Fruit fly (Drosophila melanogaster) whole organism, embryonic: ENCODE results near the gene CG42869.
A peak's percentile ranks its signal among the peaks of the same experiment; 100 is the strongest.

ENCODE experiments used
- ATbp ChIP-seq: fragments of 200-800 bp; sonication (Bioruptor generic); optimal IDR thresholded peaks from 2 replicates; lab custom pipeline; 2017; ENCODE audit warnings: missing biosample characterization, mild to moderate bottlenecking, missing genetic modification characterization, missing genetic modification reagents
- BtbVII ChIP-seq: fragments of 200-800 bp; sonication (Bioruptor generic); optimal IDR thresholded peaks from 3 replicates; lab custom pipeline; 2017; ENCODE audit warnings: missing biosample characterization, mild to moderate bottlenecking, missing genetic modification characterization
- CG10959 ChIP-seq: fragments of 200-800 bp; sonication (Bioruptor generic); IDR thresholded peaks from 2 replicates; pipeline ENCODE4 v1.3.6; 2022; ENCODE audit warnings: missing biosample characterization, missing genetic modification characterization
- CG10979 ChIP-seq: fragments of 200-800 bp; sonication (Bioruptor generic); optimal IDR thresholded peaks from 2 replicates; lab custom pipeline; 2018; ENCODE audit warnings: missing biosample characterization, mild to moderate bottlenecking, missing genetic modification characterization, moderate library complexity
- CG11398 ChIP-seq: fragments of 200-800 bp; sonication (Bioruptor generic); optimal IDR thresholded peaks from 2 replicates; lab custom pipeline; 2016; ENCODE audit warnings: missing biosample characterization, missing genetic modification characterization
- CG11504 ChIP-seq: fragments of 200-800 bp; sonication (Bioruptor generic); optimal IDR thresholded peaks from 3 replicates; lab custom pipeline; 2019; ENCODE audit warnings: missing biosample characterization, mild to moderate bottlenecking, missing genetic modification characterization, moderate library complexity
- CG11695 ChIP-seq: fragments of 200-800 bp; sonication (Bioruptor generic); IDR thresholded peaks from 3 replicates; pipeline ENCODE4 v1.3.6; 2022; ENCODE audit warnings: missing biosample characterization, missing genetic modification characterization
- CG13775 ChIP-seq: fragments of 200-800 bp; sonication (Bioruptor generic); optimal IDR thresholded peaks from 3 replicates; lab custom pipeline; 2017; ENCODE audit warnings: missing biosample characterization, mild to moderate bottlenecking, missing genetic modification characterization
- CG15269 ChIP-seq: fragments of 200-800 bp; sonication (Bioruptor generic); optimal IDR thresholded peaks from 2 replicates; lab custom pipeline; 2018; ENCODE audit warnings: missing biosample characterization, mild to moderate bottlenecking, missing genetic modification characterization, moderate library complexity
- CG15479 ChIP-seq: fragments of 200-800 bp; sonication (Bioruptor generic); optimal IDR thresholded peaks from 3 replicates; lab custom pipeline; 2019; ENCODE audit warnings: missing biosample characterization, mild to moderate bottlenecking, missing genetic modification characterization, moderate library complexity
- CG15601 ChIP-seq: fragments of 200-800 bp; sonication (Bioruptor generic); optimal IDR thresholded peaks from 3 replicates; lab custom pipeline; 2019; ENCODE audit warnings: missing biosample characterization, mild to moderate bottlenecking, missing genetic modification characterization, moderate library complexity
- CG1603 ChIP-seq: fragments of 200-800 bp; sonication (Bioruptor generic); optimal IDR thresholded peaks from 2 replicates; lab custom pipeline; 2019; ENCODE audit warnings: missing biosample characterization, mild to moderate bottlenecking, missing genetic modification characterization, moderate library complexity
- CG16815 ChIP-seq: fragments of 200-800 bp; sonication (Bioruptor generic); optimal IDR thresholded peaks from 3 replicates; lab custom pipeline; 2017; ENCODE audit warnings: missing biosample characterization, mild to moderate bottlenecking, missing genetic modification characterization
- CG17829 ChIP-seq: fragments of 200-800 bp; optimal IDR thresholded peaks from 2 replicates; lab custom pipeline; 2019; ENCODE audit warnings: missing biosample characterization, mild to moderate bottlenecking, missing genetic modification characterization, moderate library complexity
- CG2116 ChIP-seq: fragments of 200-800 bp; sonication (Bioruptor generic); optimal IDR thresholded peaks from 3 replicates; lab custom pipeline; 2018; ENCODE audit warnings: missing biosample characterization, mild to moderate bottlenecking, missing genetic modification characterization
- CG34224 ChIP-seq: fragments of 200-800 bp; sonication (Bioruptor generic); IDR thresholded peaks from 3 replicates; pipeline ENCODE4 v1.3.6; 2022; ENCODE audit warnings: missing biosample characterization, missing genetic modification characterization; ENCODE audit not compliant: partially characterized antibody
- CG34376 ChIP-seq: fragments of 200-800 bp; sonication (Bioruptor generic); optimal IDR thresholded peaks from 2 replicates; lab custom pipeline; 2018; ENCODE audit warnings: missing biosample characterization, mild to moderate bottlenecking, missing genetic modification characterization
- CG4328 ChIP-seq: fragments of 200-800 bp; sonication (Bioruptor generic); optimal IDR thresholded peaks from 3 replicates; lab custom pipeline; 2017; ENCODE audit warnings: missing biosample characterization, missing genetic modification reagents, missing genetic modification characterization
- CG7786 ChIP-seq: fragments of 200-800 bp; sonication (Bioruptor generic); optimal IDR thresholded peaks from 2 replicates; lab custom pipeline; 2016; ENCODE audit warnings: missing biosample characterization, missing genetic modification characterization
- CG8089 ChIP-seq: fragments of 200-800 bp; sonication (Bioruptor generic); optimal IDR thresholded peaks from 3 replicates; lab custom pipeline; 2016; ENCODE audit warnings: missing biosample characterization, missing genetic modification characterization
- D19B ChIP-seq: fragments of 200-800 bp; sonication (Bioruptor generic); optimal IDR thresholded peaks from 2 replicates; lab custom pipeline; 2017; ENCODE audit warnings: missing biosample characterization, mild to moderate bottlenecking, missing genetic modification characterization
- Dfd ChIP-seq, 2 experiments: fragments of >200 bp; optimal IDR thresholded peaks; 2 replicates each; lab custom pipeline; 2017; ENCODE audit warnings: missing biosample characterization in 2 of 2, missing genetic modification characterization in 2 of 2
- Doc3 ChIP-seq: fragments of 200-800 bp; sonication (Bioruptor generic); IDR thresholded peaks from 3 replicates; pipeline ENCODE4 v1.3.6; 2022; ENCODE audit warnings: missing biosample characterization, missing genetic modification characterization; ENCODE audit not compliant: partially characterized antibody
- Hr78 ChIP-seq, 2 experiments: fragments of 200-800 bp in 1 of 2; fragments of >200 bp in 1 of 2; sonication (Bioruptor generic) in 1 of 2; optimal IDR thresholded peaks; 2 replicates each; lab custom pipeline; 2017 to 2019; ENCODE audit warnings: missing biosample characterization in 2 of 2, missing genetic modification characterization in 2 of 2, mild to moderate bottlenecking in 1 of 2, moderate library complexity in 1 of 2
- MBD-R2 ChIP-seq: fragments of 200-800 bp; sonication (Bioruptor generic); IDR thresholded peaks from 2 replicates; pipeline ENCODE4 v1.3.6; 2022; ENCODE audit warnings: missing biosample characterization, missing genetic modification characterization
- Mrtf ChIP-seq: fragments of 200-800 bp; sonication (Bioruptor generic); IDR thresholded peaks from 3 replicates; pipeline ENCODE4 v1.3.6; 2022; ENCODE audit warnings: missing biosample characterization, missing genetic modification characterization
- Nf-YC ChIP-seq: fragments of 200-800 bp; optimal IDR thresholded peaks from 3 replicates; lab custom pipeline; 2019; ENCODE audit warnings: missing biosample characterization, mild to moderate bottlenecking, missing genetic modification characterization, moderate library complexity
- PHDP ChIP-seq: fragments of 200-800 bp; sonication (Bioruptor generic); optimal IDR thresholded peaks from 3 replicates; lab custom pipeline; 2018; ENCODE audit warnings: missing biosample characterization, mild to moderate bottlenecking, missing genetic modification characterization, moderate library complexity
- Ptx1 ChIP-seq: fragments of 200-800 bp; sonication (Bioruptor generic); IDR thresholded peaks from 2 replicates; pipeline ENCODE4 v1.3.6; 2022; ENCODE audit warnings: missing biosample characterization, missing genetic modification characterization
- Stat92E ChIP-seq, 3 experiments: fragments of >200 bp in 2 of 3; fragments of 200-800 bp in 1 of 3; sonication (Bioruptor generic) in 1 of 3; optimal IDR thresholded peaks; 2 replicates each; lab custom pipeline; 2017 to 2019; ENCODE audit warnings: missing biosample characterization in 3 of 3, missing genetic modification characterization in 3 of 3, mild to moderate bottlenecking in 1 of 3, moderate library complexity in 1 of 3
- TFAM ChIP-seq: fragments of 200-800 bp; sonication (Bioruptor generic); optimal IDR thresholded peaks from 2 replicates; lab custom pipeline; 2017; ENCODE audit warnings: missing biosample characterization, missing genetic modification characterization, inconsistent platforms
- Xbp1 ChIP-seq: fragments of 200-800 bp; sonication (Bioruptor generic); optimal IDR thresholded peaks from 3 replicates; lab custom pipeline; 2016; ENCODE audit warnings: missing biosample characterization, mild to moderate bottlenecking, missing genetic modification characterization
- aop ChIP-seq: fragments of 200-800 bp; sonication (Bioruptor generic); IDR thresholded peaks from 2 replicates; pipeline ENCODE4 v1.3.6; 2022; ENCODE audit warnings: missing biosample characterization, missing genetic modification characterization
- ara ChIP-seq: fragments of 200-800 bp; sonication (Bioruptor generic); IDR thresholded peaks from 2 replicates; pipeline ENCODE4 v1.3.6; 2022; ENCODE audit warnings: missing biosample characterization, missing genetic modification characterization
- btn ChIP-seq: fragments of 200-800 bp; sonication (Bioruptor generic); optimal IDR thresholded peaks from 2 replicates; lab custom pipeline; 2016; ENCODE audit warnings: missing biosample characterization, missing genetic modification characterization
- ci ChIP-seq: fragments of 200-800 bp; sonication (Bioruptor generic); IDR thresholded peaks from 3 replicates; pipeline ENCODE4 v1.3.6; 2022; ENCODE audit warnings: missing biosample characterization, missing genetic modification characterization
- da ChIP-seq: fragments of 200-800 bp; sonication (Bioruptor generic); optimal IDR thresholded peaks from 2 replicates; lab custom pipeline; 2016; ENCODE audit warnings: missing biosample characterization, missing genetic modification characterization
- dan ChIP-seq: fragments of 200-800 bp; sonication (Bioruptor generic); IDR thresholded peaks from 2 replicates; pipeline ENCODE4 v1.3.6; 2022; ENCODE audit warnings: missing biosample characterization, missing genetic modification characterization
- disco-r ChIP-seq: fragments of 200-800 bp; sonication (Bioruptor generic); optimal IDR thresholded peaks from 2 replicates; lab custom pipeline; 2016; ENCODE audit warnings: missing biosample characterization, missing genetic modification characterization
- fru ChIP-seq: fragments of >200 bp; optimal IDR thresholded peaks from 2 replicates; lab custom pipeline; 2017
- gcm2 ChIP-seq: fragments of 200-800 bp; sonication (Bioruptor generic); optimal IDR thresholded peaks from 2 replicates; lab custom pipeline; 2016; ENCODE audit warnings: missing biosample characterization, missing genetic modification characterization
- ham ChIP-seq: fragments of 200-800 bp; sonication (Bioruptor generic); IDR thresholded peaks from 2 replicates; pipeline ENCODE4 v1.3.6; 2022; ENCODE audit warnings: missing biosample characterization, missing genetic modification characterization
- hkb ChIP-seq, 2 experiments: fragments of 200-800 bp in 1 of 2; fragments of >200 bp in 1 of 2; sonication (Bioruptor generic) in 1 of 2; IDR thresholded peaks in 1 of 2; optimal IDR thresholded peaks in 1 of 2; 2 replicates each; pipeline versions ENCODE4 v1.3.6 to Lab custom; 2017 to 2022; ENCODE audit warnings: missing biosample characterization in 1 of 2, missing genetic modification characterization in 1 of 2
- jing ChIP-seq: fragments of 200-800 bp; sonication (Bioruptor generic); optimal IDR thresholded peaks from 2 replicates; lab custom pipeline; 2018; ENCODE audit warnings: missing biosample characterization, mild to moderate bottlenecking, missing genetic modification characterization
- pb ChIP-seq: fragments of 200-800 bp; sonication (Bioruptor generic); optimal IDR thresholded peaks from 3 replicates; lab custom pipeline; 2016; ENCODE audit warnings: missing biosample characterization, missing genetic modification characterization
- pnt ChIP-seq: fragments of 200-800 bp; sonication (Bioruptor generic); optimal IDR thresholded peaks from 3 replicates; lab custom pipeline; 2016; ENCODE audit warnings: missing biosample characterization, missing genetic modification characterization
- so ChIP-seq: fragments of 200-800 bp; sonication (Bioruptor generic); IDR thresholded peaks from 3 replicates; pipeline ENCODE4 v1.3.6; 2022; ENCODE audit warnings: missing biosample characterization, missing genetic modification characterization
- sr ChIP-seq: fragments of 200-800 bp; sonication (Bioruptor generic); IDR thresholded peaks from 3 replicates; pipeline ENCODE4 v1.3.6; 2022; ENCODE audit warnings: missing biosample characterization, missing genetic modification characterization
- tll ChIP-seq, 2 experiments: fragments of 200-800 bp in 1 of 2; fragments of >200 bp in 1 of 2; sonication (Bioruptor generic) in 1 of 2; optimal IDR thresholded peaks; 2 replicates each; lab custom pipeline; 2017 to 2019; ENCODE audit warnings: missing biosample characterization in 2 of 2, missing genetic modification characterization in 2 of 2, mild to moderate bottlenecking in 1 of 2, moderate library complexity in 1 of 2
- wdn ChIP-seq: fragments of 200-800 bp; sonication (Bioruptor generic); IDR thresholded peaks from 2 replicates; pipeline ENCODE4 v1.3.6; 2022; ENCODE audit warnings: missing biosample characterization, missing genetic modification characterization
- zen ChIP-seq: fragments of 200-800 bp; sonication (Bioruptor generic); optimal IDR thresholded peaks from 3 replicates; lab custom pipeline; 2018; ENCODE audit warnings: missing biosample characterization, mild to moderate bottlenecking, missing genetic modification characterization, moderate library complexity

CG42869 gene

DNA sequence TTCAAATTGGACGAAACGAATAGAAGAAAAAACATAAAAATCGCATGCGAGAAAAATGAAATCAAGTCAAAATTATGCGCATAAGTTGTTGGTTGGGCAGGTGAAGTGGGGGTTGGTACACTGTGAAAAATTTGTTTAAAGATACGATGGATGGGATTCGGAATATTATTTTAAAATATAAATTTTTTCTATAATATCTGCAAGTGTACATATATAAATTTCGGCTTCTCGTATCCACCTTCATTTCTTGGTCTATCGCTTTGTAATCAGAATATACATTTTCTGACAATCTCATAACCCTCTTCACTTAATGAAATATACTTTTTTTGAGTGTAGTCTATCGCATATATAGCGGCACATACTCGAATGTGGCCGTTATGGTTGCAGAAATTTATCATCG lies 33.3 kb downstream of the CG42869 start (continued):
- TF ChIP-seq CG2116 (GFP tag; lab: Kevin White, UChicago) (no peak), ara (GFP tag; lab: Robert Waterston, UW) (no peak), CG11695 (GFP tag; lab: Robert Waterston, UW) (0 out of 3 replicates have a peak, but pooled peaks have one; percentile 15), CG10979 (tag; lab: Kevin White, UChicago) (no peak), CG4328 (GFP tag; lab: Kevin White, UChicago) (no peak), Ptx1 (GFP tag; lab: Robert Waterston, UW) (peak; percentile 53), so (GFP tag; lab: Robert Waterston, UW) (no peak), CG34376 (GFP tag; lab: Kevin White, UChicago) (no peak), ATbp (GFP tag; lab: Kevin White, UChicago) (peak; percentile 13), ci (GFP tag; lab: Robert Waterston, UW) (0 out of 3 replicates have a peak, but pooled peaks have one; percentile 28), jing (no peak), Nf-YC (tag; lab: Kevin White, UChicago) (no peak), BtbVII (GFP tag; lab: Kevin White, UChicago) (peak; percentile 0), CG15601 (tag; lab: Kevin White, UChicago) (no peak), MBD-R2 (GFP tag; lab: Robert Waterston, UW) (no peak), CG7786 (GFP tag; lab: Kevin White, UChicago) (no peak), Doc3 (GFP tag; lab: Robert Waterston, UW) (no peak), tll (GFP tag; optimal IDR thresholded peaks at IDR 0.05; lab: Kevin White, UChicago) (no peak), CG10959 (no peak), CG8089 (GFP tag; lab: Kevin White, UChicago) (no peak), CG1603 (tag; lab: Kevin White, UChicago) (no peak), zen (no peak), pb (GFP tag; lab: Kevin White, UChicago) (no peak), Hr78 (GFP tag; optimal IDR thresholded peaks at IDR 0.05; lab: Kevin White, UChicago) (no peak), gcm2 (GFP tag; lab: Kevin White, UChicago) (no peak), D19B (no peak), CG13775 (GFP tag; lab: Kevin White, UChicago) (no peak), TFAM (no peak), CG11398 (GFP tag; lab: Kevin White, UChicago) (no peak), wdn (no peak), btn (GFP tag; lab: Kevin White, UChicago) (no peak), Stat92E (GFP tag; optimal IDR thresholded peaks at IDR 0.05; lab: Kevin White, UChicago) (no peak), aop (GFP tag; lab: Robert Waterston, UW) (no peak), ham (no peak), disco-r (no peak), hkb (optimal IDR thresholded peaks at IDR 0.05; lab: Kevin White, UChicago) (no peak), hkb (GFP tag; IDR thresholded peaks at IDR 0.05; lab: Robert Waterston, UW) (0 out of 2 replicates have a peak, but pooled peaks have one; percentile 37), CG16815 (GFP tag; lab: Kevin White, UChicago) (no peak), Xbp1 (peak; percentile 17), CG34224 (no peak), da (GFP tag; lab: Kevin White, UChicago) (no peak), CG15479 (GFP tag; lab: Kevin White, UChicago) (no peak), CG17829 (tag; lab: Kevin White, UChicago) (no peak), fru (lab: Kevin White, UChicago) (no peak), pnt (GFP tag; lab: Kevin White, UChicago) (no peak), PHDP (tag; lab: Kevin White, UChicago) (peak; percentile 8), CG15269 (tag; lab: Kevin White, UChicago) (peak; percentile 55), Dfd (GFP tag; optimal IDR thresholded peaks at IDR 0.05; lab: Kevin White, UChicago) (no peak), sr (GFP tag; lab: Robert Waterston, UW) (no peak), CG11504 (tag; lab: Kevin White, UChicago) (peak; percentile 70), Mrtf (no peak), dan (no peak)
